Worm (Caenorhabditis elegans) whole organism, L3 larva: ENCODE data around the gene lelo-2.
A peak's percentile ranks its signal among the peaks of the same experiment; 100 is the strongest.

Experiments used
- R02D3.7 ChIP-seq: fragments of 150-350 bp; optimal IDR thresholded peaks from 2 replicates; lab custom pipeline; 2014; ENCODE audit warnings: missing biosample characterization, missing genetic modification characterization
- ZK546.5 ChIP-seq: sonication (generic microtip); optimal IDR thresholded peaks from 2 replicates; lab custom pipeline; 2017; ENCODE audit warnings: missing biosample characterization, missing genetic modification characterization
- aly-2 ChIP-seq: fragments of 150-350 bp; optimal IDR thresholded peaks from 2 replicates; lab custom pipeline; 2014; ENCODE audit warnings: missing biosample characterization, missing genetic modification characterization
- ama-1 ChIP-seq: fragments of 150-350 bp; optimal IDR thresholded peaks from 2 replicates; lab custom pipeline; 2018
- ceh-16 ChIP-seq: sonication (generic microtip); optimal IDR thresholded peaks from 2 replicates; lab custom pipeline; 2017; ENCODE audit warnings: missing biosample characterization, missing genetic modification characterization
- ceh-82 ChIP-seq: fragments of 150-350 bp; optimal IDR thresholded peaks from 2 replicates; lab custom pipeline; 2014; ENCODE audit warnings: missing biosample characterization, missing genetic modification characterization
- egl-27 ChIP-seq: sonication (generic microtip); optimal IDR thresholded peaks from 4 replicates; lab custom pipeline; 2017; ENCODE audit warnings: missing biosample characterization, missing genetic modification reagents, missing genetic modification characterization
- egl-5 ChIP-seq: fragments of 150-350 bp; optimal IDR thresholded peaks from 2 replicates; lab custom pipeline; 2017; ENCODE audit warnings: missing biosample characterization, missing genetic modification reagents, missing genetic modification characterization, inconsistent platforms
- elt-2 ChIP-seq: sonication (generic microtip); optimal IDR thresholded peaks from 2 replicates; lab custom pipeline; 2016; ENCODE audit warnings: missing genetic modification reagents, mild to moderate bottlenecking, missing genetic modification characterization, missing compliant biosample characterization
- elt-3 ChIP-seq, 3 experiments: fragments of 150-350 bp in 1 of 3; sonication (generic microtip) in 2 of 3; optimal IDR thresholded peaks; 2 replicates in 2 of 3; 4 replicates in 1 of 3; lab custom pipeline; 2014 to 2017; ENCODE audit warnings: missing biosample characterization in 3 of 3, missing genetic modification characterization in 3 of 3
- eor-1 ChIP-seq, 2 experiments: fragments of 150-350 bp; optimal IDR thresholded peaks; 2 replicates each; lab custom pipeline; 2014 to 2018; ENCODE audit warnings: missing biosample characterization in 2 of 2, missing genetic modification characterization in 2 of 2
- fkh-10 ChIP-seq: sonication (generic microtip); optimal IDR thresholded peaks from 2 replicates; lab custom pipeline; 2017; ENCODE audit warnings: missing biosample characterization, missing genetic modification reagents, missing genetic modification characterization
- fkh-2 ChIP-seq: fragments of 150-350 bp; optimal IDR thresholded peaks from 2 replicates; lab custom pipeline; 2014; ENCODE audit warnings: missing biosample characterization, missing genetic modification reagents, missing genetic modification characterization
- fos-1 ChIP-seq: fragments of 150-350 bp; optimal IDR thresholded peaks from 2 replicates; lab custom pipeline; 2014; ENCODE audit warnings: missing biosample characterization, missing genetic modification characterization
- hmg-11 ChIP-seq: sonication (generic microtip); optimal IDR thresholded peaks from 2 replicates; lab custom pipeline; 2016; ENCODE audit warnings: missing genetic modification characterization, missing compliant biosample characterization
- jun-1 ChIP-seq: fragments of 150-350 bp; optimal IDR thresholded peaks from 2 replicates; lab custom pipeline; 2014; ENCODE audit warnings: missing biosample characterization, missing genetic modification reagents, missing genetic modification characterization
- lin-39 ChIP-seq: fragments of 150-350 bp; optimal IDR thresholded peaks from 2 replicates; lab custom pipeline; 2018; ENCODE audit warnings: missing biosample characterization, missing genetic modification reagents, missing genetic modification characterization
- lsy-12 ChIP-seq: sonication (generic microtip); optimal IDR thresholded peaks from 2 replicates; lab custom pipeline; 2016; ENCODE audit warnings: mild to moderate bottlenecking, missing genetic modification characterization, missing compliant biosample characterization
- mdl-1 ChIP-seq: fragments of 150-350 bp; optimal IDR thresholded peaks from 2 replicates; lab custom pipeline; 2014; ENCODE audit warnings: missing biosample characterization, missing genetic modification characterization
- mml-1 ChIP-seq: fragments of 150-350 bp; sonication (generic microtip); optimal IDR thresholded peaks from 3 replicates; lab custom pipeline; 2014; ENCODE audit warnings: missing biosample characterization, missing genetic modification characterization
- nhr-12 ChIP-seq: fragments of 150-350 bp; optimal IDR thresholded peaks from 2 replicates; lab custom pipeline; 2014; ENCODE audit warnings: missing biosample characterization, missing genetic modification characterization
- nhr-23 ChIP-seq: fragments of 150-350 bp; optimal IDR thresholded peaks from 2 replicates; lab custom pipeline; 2014; ENCODE audit warnings: missing biosample characterization, missing genetic modification reagents, missing genetic modification characterization
- nhr-237 ChIP-seq: fragments of 150-350 bp; optimal IDR thresholded peaks from 2 replicates; lab custom pipeline; 2014; ENCODE audit warnings: missing biosample characterization, missing genetic modification characterization
- nhr-25 ChIP-seq: sonication (generic microtip); optimal IDR thresholded peaks from 2 replicates; lab custom pipeline; 2017; ENCODE audit warnings: missing biosample characterization, missing genetic modification characterization
- nhr-28 ChIP-seq: fragments of 150-350 bp; optimal IDR thresholded peaks from 2 replicates; lab custom pipeline; 2014; ENCODE audit warnings: missing biosample characterization, missing genetic modification characterization
- nhr-77 ChIP-seq: fragments of 150-350 bp; optimal IDR thresholded peaks from 2 replicates; lab custom pipeline; 2014; ENCODE audit warnings: missing biosample characterization, missing genetic modification characterization
- pha-4 ChIP-seq: fragments of 150-350 bp; optimal IDR thresholded peaks from 2 replicates; lab custom pipeline; 2014; ENCODE audit warnings: missing biosample characterization, missing genetic modification reagents, missing genetic modification characterization
- pqm-1 ChIP-seq: fragments of 150-350 bp; optimal IDR thresholded peaks from 2 replicates; lab custom pipeline; 2017; ENCODE audit warnings: missing biosample characterization, missing genetic modification characterization, inconsistent platforms
- sea-2 ChIP-seq: fragments of 150-350 bp; sonication (generic microtip); optimal IDR thresholded peaks from 4 replicates; lab custom pipeline; 2014; ENCODE audit warnings: missing biosample characterization, missing genetic modification reagents, missing genetic modification characterization
- skn-1 ChIP-seq: fragments of 150-350 bp; optimal IDR thresholded peaks from 2 replicates; lab custom pipeline; 2014; ENCODE audit warnings: missing biosample characterization, missing genetic modification characterization
- snpc-4 ChIP-seq: fragments of 150-350 bp; optimal IDR thresholded peaks from 2 replicates; lab custom pipeline; 2014; ENCODE audit warnings: missing biosample characterization, missing genetic modification characterization
- tbx-2 ChIP-seq: sonication (generic microtip); optimal IDR thresholded peaks from 2 replicates; lab custom pipeline; 2016; ENCODE audit warnings: mild to moderate bottlenecking, missing genetic modification characterization, missing compliant biosample characterization
- unc-39 ChIP-seq: sonication (generic microtip); optimal IDR thresholded peaks from 4 replicates; lab custom pipeline; 2017; ENCODE audit warnings: missing biosample characterization, missing genetic modification characterization
- unc-62 ChIP-seq: fragments of 150-350 bp; sonication (generic microtip); optimal IDR thresholded peaks from 4 replicates; lab custom pipeline; 2014; ENCODE audit warnings: missing biosample characterization, missing genetic modification reagents, missing genetic modification characterization
- zag-1 ChIP-seq: fragments of 150-350 bp; optimal IDR thresholded peaks from 2 replicates; lab custom pipeline; 2014; ENCODE audit warnings: missing biosample characterization, missing genetic modification characterization
- ztf-11 ChIP-seq: fragments of 150-350 bp; optimal IDR thresholded peaks from 2 replicates; lab custom pipeline; 2014; ENCODE audit warnings: missing biosample characterization, missing genetic modification characterization

lelo-2 gene

ce11 chrIII:1403108-1403507, 23.9 kb downstream of the lelo-2 start, which contains the start of gene pals-18:
Gene pals-18, plus strand, starts transcription at chrIII:1403408.
- TF ChIP-seq mml-1 (tag; lab: Kevin White, UChicago) (no peak), R02D3.7 (tag; lab: Kevin White, UChicago) (no peak), nhr-237 (tag; lab: Kevin White, UChicago) (no peak), egl-5 (tag; lab: Kevin White, UChicago) (no peak), mdl-1 (tag; lab: Kevin White, UChicago) (no peak), fkh-2 (tag; lab: Kevin White, UChicago) (no peak), nhr-12 (tag; lab: Kevin White, UChicago) (no peak), tbx-2 (no peak), nhr-28 (no peak), hmg-11 (tag; lab: Kevin White, UChicago) (no peak), skn-1 (tag; lab: Kevin White, UChicago) (no peak), nhr-77 (no peak), nhr-23 (no peak), ceh-16 (tag; lab: Kevin White, UChicago) (no peak), lsy-12 (tag; lab: Kevin White, UChicago) (no peak)

- TF ChIP-seq fos-1, result no peak
- TF ChIP-seq zag-1, result no peak
- TF ChIP-seq tbx-2, result no peak
- TF ChIP-seq sea-2 (GFP tag; lab: Kevin White, UChicago), result no peak
- TF ChIP-seq fkh-2 (tag; lab: Kevin White, UChicago), result no peak
- no peak for TF ChIP-seq skn-1 (tag; lab: Kevin White, UChicago)
- no peak for TF ChIP-seq aly-2 (tag; lab: Kevin White, UChicago)
- TF ChIP-seq elt-3 (tag; optimal IDR thresholded peaks at IDR 0.05; lab: Kevin White, UChicago), result no peak
- TF ChIP-seq nhr-25 (tag; lab: Kevin White, UChicago), result no peak
- TF ChIP-seq egl-27, result no peak
- TF ChIP-seq nhr-237 (tag; lab: Kevin White, UChicago), result no peak
- peak; percentile 82 for TF ChIP-seq elt-2
- TF ChIP-seq mdl-1 (tag; lab: Kevin White, UChicago), result no peak
- no peak for TF ChIP-seq nhr-23
- TF ChIP-seq ztf-11 (tag; lab: Kevin White, UChicago), result no peak
- TF ChIP-seq unc-62 (GFP tag; lab: Kevin White, UChicago), result no peak
- no peak for TF ChIP-seq eor-1 (tag; optimal IDR thresholded peaks at IDR 0.05; lab: Kevin White, UChicago)
- TF ChIP-seq lsy-12 (tag; lab: Kevin White, UChicago), result no peak
- peak; percentile 30 for TF ChIP-seq pha-4
- TF ChIP-seq pqm-1 (tag; lab: Kevin White, UChicago), result peak; percentile 67
- no peak for TF ChIP-seq unc-39 (tag; lab: Kevin White, UChicago)
- no peak for TF ChIP-seq ZK546.5 (tag; lab: Kevin White, UChicago)
These were observed 25.5 kb downstream of the lelo-2 start, which contains the start of gene pals-19 for ce11 chrIII:1401497-1401990. Gene pals-19, plus strand, starts transcription at chrIII:1401940.

ce11 chrIII:1399670-1400069, 27.4 kb downstream of the lelo-2 start, which contains the start of gene pals-16:
Gene pals-16, plus strand, starts transcription at chrIII:1399970.
- no peak for TF ChIP-seq ztf-11 (tag; lab: Kevin White, UChicago)
- no peak for TF ChIP-seq nhr-77
- TF ChIP-seq lin-39 (tag; lab: Kevin White, UChicago), result no peak
- no peak for TF ChIP-seq aly-2 (tag; lab: Kevin White, UChicago)
- no peak for TF ChIP-seq fkh-10 (GFP tag; lab: Kevin White, UChicago)
- no peak for TF ChIP-seq jun-1 (tag; lab: Kevin White, UChicago)
- no peak for TF ChIP-seq pqm-1 (tag; lab: Kevin White, UChicago)
- TF ChIP-seq ceh-82, result no peak
- TF ChIP-seq tbx-2, result no peak
- no peak for TF ChIP-seq mdl-1 (tag; lab: Kevin White, UChicago)
- TF ChIP-seq ama-1 (lab: Kevin White, UChicago), result no peak
- TF ChIP-seq snpc-4 (tag; lab: Kevin White, UChicago), result no peak
- TF ChIP-seq unc-39 (tag; lab: Kevin White, UChicago), result no peak
- TF ChIP-seq unc-62 (GFP tag; lab: Kevin White, UChicago), result no peak
- no peak for TF ChIP-seq sea-2 (GFP tag; lab: Kevin White, UChicago)
- TF ChIP-seq nhr-28, result no peak
- no peak for TF ChIP-seq nhr-23

- TF ChIP-seq nhr-77 (no peak), nhr-12 (tag; lab: Kevin White, UChicago) (no peak), pqm-1 (tag; lab: Kevin White, UChicago) (peak; percentile 84), lin-39 (tag; lab: Kevin White, UChicago) (no peak), unc-39 (tag; lab: Kevin White, UChicago) (no peak), elt-2 (peak; percentile 83), pha-4 (peak; percentile 8)
These were observed 28.8 kb downstream of the lelo-2 start for ce11 chrIII:1398183-1398582.
